Worm (Caenorhabditis elegans) whole organism, late embryonic: ENCODE measurements around the gene C41A3.2.

Experiments
- C38D4.7 ChIP-seq: fragments of 200-800 bp; sonication (Bioruptor generic); optimal IDR thresholded peaks from 2 replicates; lab custom pipeline; 2018; ENCODE audit warnings: mild to moderate bottlenecking, missing genetic modification characterization, moderate library complexity, missing compliant biosample characterization
- K02D7.2 ChIP-seq: sonication (generic microtip); optimal IDR thresholded peaks from 2 replicates; lab custom pipeline; 2017; ENCODE audit warnings: mild to moderate bottlenecking, missing genetic modification characterization, missing compliant biosample characterization
- K09A11.1 ChIP-seq: sonication (generic microtip); optimal IDR thresholded peaks from 2 replicates; lab custom pipeline; 2017; ENCODE audit warnings: antibody characterized with exemption, mild to moderate bottlenecking, missing genetic modification characterization, missing compliant biosample characterization; ENCODE audit not compliant: insufficient read depth
- Y22D7AL.16 ChIP-seq: sonication (generic microtip); optimal IDR thresholded peaks from 2 replicates; lab custom pipeline; 2016; ENCODE audit warnings: missing genetic modification characterization, missing compliant biosample characterization
- ama-1 ChIP-seq: fragments of 150-350 bp; optimal IDR thresholded peaks from 2 replicates; lab custom pipeline; 2014
- ceh-22 ChIP-seq: sonication (generic microtip); optimal IDR thresholded peaks from 2 replicates; lab custom pipeline; 2017; ENCODE audit warnings: missing biosample characterization, missing genetic modification characterization
- ceh-30 ChIP-seq: fragments of 150-350 bp; optimal IDR thresholded peaks from 2 replicates; lab custom pipeline; 2014; ENCODE audit warnings: missing biosample characterization, missing genetic modification characterization
- ceh-34 ChIP-seq: sonication (generic microtip); optimal IDR thresholded peaks from 2 replicates; lab custom pipeline; 2016; ENCODE audit warnings: mild to moderate bottlenecking, missing genetic modification characterization, missing compliant biosample characterization
- ceh-48 ChIP-seq: sonication (generic microtip); optimal IDR thresholded peaks from 2 replicates; lab custom pipeline; 2016; ENCODE audit warnings: missing genetic modification characterization, inconsistent platforms, missing compliant biosample characterization
- ceh-9 ChIP-seq: sonication (generic microtip); optimal IDR thresholded peaks from 2 replicates; lab custom pipeline; 2016; ENCODE audit warnings: mild to moderate bottlenecking, missing genetic modification characterization, inconsistent platforms, missing compliant biosample characterization
- che-1 ChIP-seq: sonication (generic microtip); optimal IDR thresholded peaks from 2 replicates; lab custom pipeline; 2016; ENCODE audit warnings: mild to moderate bottlenecking, missing genetic modification characterization, missing compliant biosample characterization
- dve-1 ChIP-seq: sonication (generic microtip); optimal IDR thresholded peaks from 2 replicates; lab custom pipeline; 2017; ENCODE audit warnings: antibody characterized with exemption, mild to moderate bottlenecking, missing genetic modification characterization, missing compliant biosample characterization
- elt-2 ChIP-seq: sonication (generic microtip); optimal IDR thresholded peaks from 2 replicates; lab custom pipeline; 2016; ENCODE audit warnings: missing genetic modification reagents, missing genetic modification characterization, missing compliant biosample characterization
- ets-4 ChIP-seq: sonication (generic microtip); optimal IDR thresholded peaks from 2 replicates; lab custom pipeline; 2016; ENCODE audit warnings: missing genetic modification characterization, missing compliant biosample characterization
- eyg-1 ChIP-seq: sonication (generic microtip); optimal IDR thresholded peaks from 2 replicates; lab custom pipeline; 2016; ENCODE audit warnings: missing genotype, missing genetic modification characterization, missing compliant biosample characterization
- fkh-10 ChIP-seq: fragments of 150-350 bp; optimal IDR thresholded peaks from 2 replicates; lab custom pipeline; 2014; ENCODE audit warnings: missing biosample characterization, missing genetic modification reagents, missing genetic modification characterization
- gmeb-2 ChIP-seq: sonication (generic microtip); optimal IDR thresholded peaks from 2 replicates; lab custom pipeline; 2016; ENCODE audit warnings: missing genetic modification characterization, inconsistent platforms, missing compliant biosample characterization
- hlh-13 ChIP-seq: fragments of 200-800 bp; sonication (Bioruptor generic); optimal IDR thresholded peaks from 2 replicates; lab custom pipeline; 2018; ENCODE audit warnings: mild to moderate bottlenecking, missing genetic modification characterization, missing compliant biosample characterization
- hlh-30 ChIP-seq: sonication (generic microtip); optimal IDR thresholded peaks from 2 replicates; lab custom pipeline; 2017; ENCODE audit warnings: antibody characterized with exemption, missing genetic modification characterization, missing compliant biosample characterization; ENCODE audit not compliant: insufficient read depth
- hlh-6 ChIP-seq: sonication (generic microtip); optimal IDR thresholded peaks from 2 replicates; lab custom pipeline; 2016; ENCODE audit warnings: missing genotype, missing genetic modification characterization, missing compliant biosample characterization
- hlh-8 ChIP-seq: sonication (generic microtip); optimal IDR thresholded peaks from 2 replicates; lab custom pipeline; 2016; ENCODE audit warnings: missing genotype, missing genetic modification characterization, missing compliant biosample characterization
- pag-3 ChIP-seq: sonication (generic microtip); optimal IDR thresholded peaks from 2 replicates; lab custom pipeline; 2016; ENCODE audit warnings: missing compliant biosample characterization, missing genetic modification characterization, borderline replicate concordance
- pax-1 ChIP-seq: fragments of 150-350 bp; optimal IDR thresholded peaks from 2 replicates; lab custom pipeline; 2014; ENCODE audit warnings: missing biosample characterization, missing genetic modification characterization
- rnt-1 ChIP-seq: sonication (generic microtip); optimal IDR thresholded peaks from 2 replicates; lab custom pipeline; 2016; ENCODE audit warnings: missing genetic modification characterization, missing compliant biosample characterization
- sox-2 ChIP-seq: fragments of 200-800 bp; sonication (Bioruptor generic); IDR thresholded peaks from 2 replicates; pipeline ENCODE4 v1.3.6; 2022; ENCODE audit warnings: missing genetic modification reagents, missing genetic modification characterization, missing compliant biosample characterization
- tbx-2 ChIP-seq: sonication (generic microtip); optimal IDR thresholded peaks from 2 replicates; lab custom pipeline; 2016; ENCODE audit warnings: missing genetic modification characterization, missing compliant biosample characterization
- ttx-3 ChIP-seq: sonication (generic microtip); optimal IDR thresholded peaks from 2 replicates; lab custom pipeline; 2016; ENCODE audit warnings: missing genetic modification reagents, missing genetic modification characterization, missing compliant biosample characterization
- unc-42 ChIP-seq: sonication (generic microtip); optimal IDR thresholded peaks from 2 replicates; lab custom pipeline; 2016; ENCODE audit warnings: missing genotype, missing genetic modification characterization, missing compliant biosample characterization
- unc-55 ChIP-seq: sonication (generic microtip); optimal IDR thresholded peaks from 2 replicates; lab custom pipeline; 2017; ENCODE audit warnings: missing biosample characterization, missing genetic modification reagents, missing genetic modification characterization
- unc-86 ChIP-seq: sonication (generic microtip); optimal IDR thresholded peaks from 2 replicates; lab custom pipeline; 2016; ENCODE audit warnings: missing genetic modification characterization, missing compliant biosample characterization

C41A3.2 gene

DNA sequence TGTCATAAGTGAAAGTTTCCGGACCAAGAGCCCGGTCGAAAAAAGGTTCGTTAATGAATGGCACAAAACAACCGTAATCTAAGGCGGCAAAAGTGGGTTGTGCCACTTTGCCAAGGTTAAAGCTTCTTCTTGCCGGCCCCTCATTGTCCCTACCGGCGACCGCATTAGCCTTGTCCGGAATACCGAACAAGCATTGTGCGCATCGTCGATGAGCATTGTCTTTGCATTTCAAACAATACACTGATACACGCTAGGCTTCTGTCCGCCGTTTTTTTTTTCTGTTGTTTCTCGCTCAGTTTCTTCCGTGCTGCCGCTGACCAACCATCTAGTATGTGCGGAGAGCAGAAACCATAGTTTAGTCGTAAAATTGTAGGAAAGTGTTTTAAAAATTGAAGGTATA, 16.9 kb downstream of the C41A3.2 start, which contains the start of gene C03F11.2:
C03F11.2 (minus strand) TSS at position 101 of the 400 bp plus-strand sequence.
- TF ChIP-seq ceh-9 (tag; lab: Kevin White, UChicago) (no peak), che-1 (tag; lab: Kevin White, UChicago) (no peak), eyg-1 (tag; lab: Kevin White, UChicago) (no peak), sox-2 (GFP tag; lab: Robert Waterston, UW) (no peak), elt-2 (tag; lab: Kevin White, UChicago) (no peak), hlh-30 (no peak)

DNA sequence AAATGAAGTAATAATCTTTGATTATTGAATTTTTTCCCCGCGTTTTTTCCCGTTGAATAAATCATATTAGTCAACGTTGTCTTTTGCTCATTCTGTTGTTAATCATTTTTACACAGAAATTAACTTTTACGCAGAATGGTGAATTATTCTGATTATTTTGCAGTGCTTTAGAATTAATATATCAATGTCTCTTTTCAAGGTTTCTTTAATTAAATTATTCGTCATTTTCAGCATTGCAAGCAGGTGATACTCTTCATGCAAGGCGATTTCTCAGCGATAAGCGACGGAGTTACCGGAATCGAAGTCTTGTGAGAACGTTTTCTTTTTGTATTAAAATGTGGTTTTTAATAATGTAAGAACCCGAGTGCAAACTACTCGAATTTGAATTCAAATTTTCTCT, 26.5 kb downstream of the C41A3.2 start:
- TF ChIP-seq K09A11.1 (tag; lab: Kevin White, UChicago) (no peak), hlh-6 (no peak), unc-42 (tag; lab: Kevin White, UChicago) (no peak)
- TF ChIP-seq, all 69 proteins: peak for 0

DNA sequence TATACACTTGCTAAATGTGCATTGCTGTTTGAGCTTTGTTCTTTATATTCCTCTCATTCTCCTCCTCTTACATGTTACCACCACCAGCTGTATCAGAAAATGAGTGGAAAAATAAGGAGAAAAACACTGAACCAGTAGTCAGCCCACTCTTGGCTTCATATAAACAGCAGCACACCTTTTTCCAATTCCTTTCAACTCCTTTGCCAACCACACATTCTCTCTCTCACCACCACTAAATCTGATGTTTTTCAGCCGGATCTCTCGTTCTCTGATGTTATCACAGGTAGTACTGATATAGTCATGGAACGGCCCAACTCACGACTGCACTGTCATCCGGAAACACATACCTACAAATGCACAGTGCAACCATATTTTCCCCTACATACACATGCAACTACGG, 27.6 kb downstream of the C41A3.2 start, which contains the start of gene kcnl-3:
kcnl-3 (plus strand) TSS at position 301 of the 400 bp plus-strand sequence.
- TF ChIP-seq ceh-34 (tag; lab: Kevin White, UChicago) (no peak), unc-55 (GFP tag; lab: Kevin White, UChicago) (no peak), pag-3 (tag; lab: Kevin White, UChicago) (no peak), hlh-13 (no peak), ceh-22 (tag; lab: Kevin White, UChicago) (no peak), ceh-30 (no peak), unc-86 (tag; lab: Kevin White, UChicago) (no peak), fkh-10 (GFP tag; lab: Kevin White, UChicago) (no peak)

DNA sequence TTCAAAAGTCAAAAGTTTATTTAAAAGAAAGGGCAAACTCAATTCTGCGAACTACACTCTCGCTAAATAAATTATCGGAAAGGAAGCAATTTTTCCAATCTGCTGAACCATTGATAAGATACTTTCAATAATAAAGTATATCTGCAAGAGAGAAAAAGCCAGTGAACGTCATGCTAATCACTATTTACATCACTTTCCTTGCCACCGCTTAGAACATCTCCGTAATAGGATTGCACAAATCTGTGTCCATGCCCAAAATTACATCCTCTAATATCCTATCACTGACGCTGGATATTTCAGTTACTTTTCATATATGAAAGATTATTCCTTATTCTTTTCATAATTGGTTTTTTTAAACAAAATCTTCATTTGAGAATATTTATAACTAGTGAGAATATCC, 31.4 kb downstream of the C41A3.2 start:
- TF ChIP-seq ceh-48 (tag; lab: Kevin White, UChicago) (no peak), che-1 (tag; lab: Kevin White, UChicago) (no peak), dve-1 (no peak), hlh-8 (tag; lab: Kevin White, UChicago) (no peak), ceh-22 (tag; lab: Kevin White, UChicago) (no peak), tbx-2 (no peak), Y22D7AL.16 (tag; lab: Kevin White, UChicago) (no peak), ama-1 (lab: Kevin White, UChicago) (no peak), hlh-30 (no peak), ets-4 (tag; lab: Kevin White, UChicago) (no peak), elt-2 (tag; lab: Kevin White, UChicago) (no peak), pax-1 (tag; lab: Kevin White, UChicago) (no peak), pag-3 (tag; lab: Kevin White, UChicago) (no peak), gmeb-2 (tag; lab: Kevin White, UChicago) (no peak), ceh-34 (tag; lab: Kevin White, UChicago) (no peak), K09A11.1 (tag; lab: Kevin White, UChicago) (no peak)

DNA sequence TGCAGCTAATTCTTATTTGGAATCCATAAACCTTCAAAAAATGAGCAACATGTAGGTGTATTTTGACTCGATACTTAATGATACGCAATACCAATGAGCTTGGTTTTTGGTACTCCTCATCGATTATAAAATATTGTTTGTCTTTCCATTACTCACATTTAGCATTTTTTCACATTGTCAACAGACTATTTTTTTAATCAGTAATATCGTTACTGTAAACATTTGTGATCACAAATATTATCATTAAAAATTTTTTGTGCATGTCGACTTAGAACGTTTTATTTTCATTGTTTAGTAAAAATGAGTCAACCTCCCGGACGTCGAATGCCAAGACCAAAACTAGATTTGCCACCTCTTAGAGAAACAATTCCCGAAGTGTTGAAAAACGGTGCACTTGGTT, 36.8 kb downstream of the C41A3.2 start, which contains the start of gene sek-5:
sek-5 (plus strand) TSS at position 301 of the 400 bp plus-strand sequence.
- TF ChIP-seq ttx-3 (tag; lab: Kevin White, UChicago), result no peak
- TF ChIP-seq pag-3 (tag; lab: Kevin White, UChicago), result no peak
- TF ChIP-seq unc-42 (tag; lab: Kevin White, UChicago), result no peak
- no peak for TF ChIP-seq K02D7.2 (tag; lab: Kevin White, UChicago)
- TF ChIP-seq rnt-1 (tag; lab: Kevin White, UChicago), result no peak
- TF ChIP-seq C38D4.7 (GFP tag; lab: Kevin White, UChicago), result no peak

DNA sequence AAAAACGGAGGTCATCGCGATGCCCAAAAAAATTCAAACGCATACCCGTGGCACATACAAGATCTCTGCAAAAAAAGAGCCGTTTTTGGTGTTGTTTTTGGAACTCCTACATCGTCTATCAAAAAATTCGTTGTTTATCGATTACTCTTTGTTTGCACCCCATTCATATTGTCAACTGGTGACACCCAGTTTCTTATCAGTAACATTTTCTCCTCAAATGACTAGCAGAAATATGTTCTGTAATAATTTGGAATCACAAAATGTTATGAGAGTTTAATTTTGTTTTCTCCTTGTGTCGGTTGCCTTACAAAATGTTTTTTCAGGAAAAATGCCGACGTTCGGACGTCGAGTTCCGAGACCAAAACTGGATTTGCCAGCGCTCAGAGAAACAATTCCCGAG, 39.4 kb downstream of the C41A3.2 start, which contains the start of gene sek-4:
sek-4 (plus strand) TSS at position 318 of the 400 bp plus-strand sequence.
- TF ChIP-seq elt-2 (tag; lab: Kevin White, UChicago) (peak; percentile 10), fkh-10 (GFP tag; lab: Kevin White, UChicago) (no peak), rnt-1 (tag; lab: Kevin White, UChicago) (no peak), sox-2 (GFP tag; lab: Robert Waterston, UW) (no peak), ceh-34 (tag; lab: Kevin White, UChicago) (no peak), ets-4 (tag; lab: Kevin White, UChicago) (no peak), Y22D7AL.16 (tag; lab: Kevin White, UChicago) (no peak)
